Fruit fly (Drosophila melanogaster): Measurements from ENCODE around the gene CG31115.

Gene CG31115

DNA sequence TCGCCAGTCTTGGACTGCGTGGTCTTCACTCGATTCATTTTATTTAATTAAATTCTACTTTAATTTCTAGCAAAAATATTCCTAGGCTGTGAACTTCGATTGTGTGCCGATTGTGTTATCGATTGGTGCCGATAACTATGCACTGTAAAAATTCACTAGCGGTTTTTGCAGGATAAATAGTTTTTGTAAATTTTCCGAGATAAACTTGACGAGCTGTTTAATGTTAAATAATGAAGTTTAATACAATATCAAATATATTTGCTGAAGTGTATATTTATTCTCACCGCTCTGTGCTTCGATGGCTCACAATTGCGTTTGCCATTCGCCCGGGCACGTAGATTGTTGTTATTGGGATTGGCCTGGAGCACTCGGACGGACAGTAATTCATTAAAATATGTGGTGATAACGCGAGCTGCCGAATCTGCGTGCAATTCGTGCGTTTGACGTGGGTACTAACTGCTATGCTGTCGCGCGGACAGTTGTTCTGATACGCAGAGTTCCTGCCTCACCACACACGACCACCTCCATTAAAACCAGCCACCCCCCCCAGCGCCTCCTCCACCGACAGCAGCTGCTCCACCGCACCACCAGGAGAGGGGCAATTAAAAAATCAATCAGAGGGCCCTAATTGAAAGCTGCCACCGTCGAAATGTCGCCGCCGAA, 11.7 kb upstream of the CG31115 start, which contains the start of the genes EMC6 and Hr96 (continued):
- peak; percentile 85; the same call in 2 of the 3 replicates for TF ChIP-seq C15 (GFP tag; IDR thresholded peaks at IDR 0.05)
- TF ChIP-seq Mrtf (GFP tag; IDR thresholded peaks at IDR 0.05): peak; percentile 91
- peak; percentile 89 for TF ChIP-seq al (GFP tag; IDR thresholded peaks at IDR 0.05)
- TF ChIP-seq CG10979 (tag; optimal IDR thresholded peaks at IDR 0.05): peak; percentile 90
- TF ChIP-seq CG11398 (GFP tag; optimal IDR thresholded peaks at IDR 0.05): peak; percentile 82
- TF ChIP-seq CG4424 (GFP tag; optimal IDR thresholded peaks at IDR 0.05): peak; percentile 95
- TF ChIP-seq CG15601 (tag; optimal IDR thresholded peaks at IDR 0.05): peak; percentile 84
- TF ChIP-seq CrebB (tag; optimal IDR thresholded peaks at IDR 0.05): peak; percentile 92
- peak; percentile 97 for TF ChIP-seq CG2120 (GFP tag; optimal IDR thresholded peaks at IDR 0.05)
- peak; percentile 93 for TF ChIP-seq CG2678 (tag; optimal IDR thresholded peaks at IDR 0.05)
- no peak for TF ChIP-seq sqz (GFP tag; optimal IDR thresholded peaks at IDR 0.05)
- TF ChIP-seq sug (tag; optimal IDR thresholded peaks at IDR 0.05): peak; percentile 93
- peak; percentile 74; the same call in 1 of the 2 replicates for TF ChIP-seq dati (GFP tag; IDR thresholded peaks at IDR 0.05)
- TF ChIP-seq zfh1 (GFP tag; IDR thresholded peaks at IDR 0.05): peak; percentile 96
- peak; percentile 93 for TF ChIP-seq CG17359 (tag; optimal IDR thresholded peaks at IDR 0.05)
- TF ChIP-seq CG18764 (GFP tag; optimal IDR thresholded peaks at IDR 0.05): peak; percentile 90
- peak; percentile 79 for TF ChIP-seq Deaf1 (tag; optimal IDR thresholded peaks at IDR 0.05)
- TF ChIP-seq rib (GFP tag; IDR thresholded peaks at IDR 0.05): peak; percentile 83
- TF ChIP-seq CG14050 (GFP tag; IDR thresholded peaks at IDR 0.05): peak; percentile 91
- peak; percentile 96 for TF ChIP-seq gem (tag; optimal IDR thresholded peaks at IDR 0.05)
- peak; percentile 62; the same call in 2 of the 3 replicates for TF ChIP-seq jigr1 (GFP tag; IDR thresholded peaks at IDR 0.05)
- peak; percentile 82 for TF ChIP-seq gcm2 (GFP tag; optimal IDR thresholded peaks at IDR 0.05)
- TF ChIP-seq amos (GFP tag; IDR thresholded peaks at IDR 0.05; ENCODE audit: partially characterized antibody): peak; percentile 63
- peak; percentile 94 for TF ChIP-seq CoRest (tag; optimal IDR thresholded peaks at IDR 0.05)
- TF ChIP-seq Hsf (GFP tag; optimal IDR thresholded peaks at IDR 0.05): peak; percentile 96
- peak; percentile 91 for TF ChIP-seq Mes4 (GFP tag; optimal IDR thresholded peaks at IDR 0.05)
- peak; percentile 87 for TF ChIP-seq CG4328 (GFP tag; optimal IDR thresholded peaks at IDR 0.05)
- TF ChIP-seq vnd (GFP tag; IDR thresholded peaks at IDR 0.05; ENCODE audit: partially characterized antibody): peak; percentile 60; the same call in 2 of the 3 replicates
- TF ChIP-seq dpn (GFP tag; optimal IDR thresholded peaks at IDR 0.05): peak; percentile 94 to 95
- TF ChIP-seq cad (GFP tag; optimal IDR thresholded peaks at IDR 0.05): no peak
- peak; percentile 95 for TF ChIP-seq unpg (GFP tag; optimal IDR thresholded peaks at IDR 0.05)
- peak; percentile 83 for TF ChIP-seq CG6854 (GFP tag; optimal IDR thresholded peaks at IDR 0.05)
- peak; percentile 86 for TF ChIP-seq CG12219 (GFP tag; optimal IDR thresholded peaks at IDR 0.05)
- peak; percentile 93 for TF ChIP-seq wdn (GFP tag; IDR thresholded peaks at IDR 0.05)
- peak; percentile 93 for TF ChIP-seq Bteb2 (GFP tag; optimal IDR thresholded peaks at IDR 0.05)
- peak; percentile 69 for TF ChIP-seq pb (GFP tag; optimal IDR thresholded peaks at IDR 0.05)
- peak; percentile 87 for TF ChIP-seq cas (GFP tag; IDR thresholded peaks at IDR 0.05)
- TF ChIP-seq CG12659 (GFP tag; optimal IDR thresholded peaks at IDR 0.05): peak; percentile 97
- TF ChIP-seq danr (GFP tag; IDR thresholded peaks at IDR 0.05): peak; percentile 86
- TF ChIP-seq sens (GFP tag): peak; percentile 99
- TF ChIP-seq CG10959 (GFP tag; IDR thresholded peaks at IDR 0.05): peak; percentile 87
- peak; percentile 93 for TF ChIP-seq CG8924 (tag; optimal IDR thresholded peaks at IDR 0.05)
- peak; percentile 89 for TF ChIP-seq CG16863 (GFP tag; optimal IDR thresholded peaks at IDR 0.05)
- TF ChIP-seq Spps (tag; optimal IDR thresholded peaks at IDR 0.05): peak; percentile 83
- peak; percentile 90 for TF ChIP-seq Antp (GFP tag; optimal IDR thresholded peaks at IDR 0.05)
- TF ChIP-seq exex (tag; optimal IDR thresholded peaks at IDR 0.05): peak; percentile 85
- TF ChIP-seq BEAF-32 (GFP tag; optimal IDR thresholded peaks at IDR 0.05): peak; percentile 66
- TF ChIP-seq CG14014 (GFP tag; IDR thresholded peaks at IDR 0.05): peak; percentile 94
- peak; percentile 93 for TF ChIP-seq ara (GFP tag; IDR thresholded peaks at IDR 0.05)
- TF ChIP-seq Fer1 (GFP tag; optimal IDR thresholded peaks at IDR 0.05): peak; percentile 94
